Fruit fly (Drosophila melanogaster) whole organism, embryonic: Measurements from ENCODE around the gene firl.

Experiments
- B-H2 ChIP-seq: fragments of 200-800 bp; sonication (Bioruptor generic); optimal IDR thresholded peaks from 2 replicates; lab custom pipeline; 2018; ENCODE audit warnings: missing biosample characterization, mild to moderate bottlenecking, missing genetic modification characterization
- BEAF-32 ChIP-seq: fragments of 200-800 bp; sonication (Bioruptor generic); optimal IDR thresholded peaks from 3 replicates; lab custom pipeline; 2017; ENCODE audit warnings: missing biosample characterization, missing genetic modification characterization, mild to moderate bottlenecking, moderate library complexity, missing genetic modification reagents
- Bteb2 ChIP-seq: fragments of 200-800 bp; sonication (Bioruptor generic); optimal IDR thresholded peaks from 2 replicates; lab custom pipeline; 2016; ENCODE audit warnings: missing biosample characterization, missing genetic modification characterization
- CG10209 ChIP-seq: fragments of 200-800 bp; sonication (Bioruptor generic); optimal IDR thresholded peaks from 3 replicates; lab custom pipeline; 2017; ENCODE audit warnings: missing biosample characterization, mild to moderate bottlenecking, missing genetic modification characterization, missing genetic modification reagents
- CG10321 ChIP-seq: fragments of 200-800 bp; sonication (Bioruptor generic); IDR thresholded peaks from 2 replicates; pipeline ENCODE4 v1.3.6; 2022; ENCODE audit warnings: missing biosample characterization, missing genetic modification characterization
- CG11504 ChIP-seq: fragments of 200-800 bp; sonication (Bioruptor generic); optimal IDR thresholded peaks from 3 replicates; lab custom pipeline; 2019; ENCODE audit warnings: missing biosample characterization, mild to moderate bottlenecking, missing genetic modification characterization, moderate library complexity
- CG12155 ChIP-seq: fragments of 200-800 bp; sonication (Bioruptor generic); optimal IDR thresholded peaks from 3 replicates; lab custom pipeline; 2016; ENCODE audit warnings: missing biosample characterization, missing genetic modification characterization
- CG12769 ChIP-seq: fragments of 200-800 bp; sonication (Bioruptor generic); optimal IDR thresholded peaks from 2 replicates; lab custom pipeline; 2019; ENCODE audit warnings: missing biosample characterization, mild to moderate bottlenecking, missing genetic modification characterization, moderate library complexity
- CG14667 ChIP-seq: fragments of 200-800 bp; sonication (Bioruptor generic); IDR thresholded peaks from 2 replicates; pipeline ENCODE4 v1.3.6; 2022; ENCODE audit warnings: missing biosample characterization, missing genetic modification characterization
- CG1603 ChIP-seq: fragments of 200-800 bp; sonication (Bioruptor generic); optimal IDR thresholded peaks from 2 replicates; lab custom pipeline; 2019; ENCODE audit warnings: missing biosample characterization, mild to moderate bottlenecking, missing genetic modification characterization, moderate library complexity
- CG1647 ChIP-seq: fragments of 200-800 bp; sonication (Bioruptor generic); optimal IDR thresholded peaks from 3 replicates; lab custom pipeline; 2016; ENCODE audit warnings: missing biosample characterization, missing genetic modification characterization
- CG31365 ChIP-seq: fragments of 200-800 bp; sonication (Bioruptor generic); optimal IDR thresholded peaks from 2 replicates; lab custom pipeline; 2018; ENCODE audit warnings: missing biosample characterization, mild to moderate bottlenecking, missing genetic modification characterization
- CG33213 ChIP-seq: fragments of 200-800 bp; sonication (Bioruptor generic); optimal IDR thresholded peaks from 3 replicates; lab custom pipeline; 2016; ENCODE audit warnings: missing biosample characterization, missing genetic modification characterization
- CG3407 ChIP-seq: fragments of 200-800 bp; sonication (Bioruptor generic); optimal IDR thresholded peaks from 2 replicates; lab custom pipeline; 2018; ENCODE audit warnings: missing biosample characterization, mild to moderate bottlenecking, missing genetic modification characterization
- CG3847 ChIP-seq: fragments of 200-800 bp; sonication (Bioruptor generic); IDR thresholded peaks from 2 replicates; pipeline ENCODE4 v1.3.6; 2022; ENCODE audit warnings: missing biosample characterization, missing genetic modification characterization
- CG5245 ChIP-seq: fragments of 200-800 bp; sonication (Bioruptor generic); optimal IDR thresholded peaks from 3 replicates; lab custom pipeline; 2016; ENCODE audit warnings: missing biosample characterization, missing genetic modification characterization
- CG6254 ChIP-seq: fragments of 200-800 bp; sonication (Bioruptor generic); optimal IDR thresholded peaks from 3 replicates; lab custom pipeline; 2017; ENCODE audit warnings: mild to moderate bottlenecking, missing biosample characterization, missing genetic modification reagents, missing genetic modification characterization
- CG7928 ChIP-seq: fragments of 200-800 bp; sonication (Bioruptor generic); optimal IDR thresholded peaks from 2 replicates; lab custom pipeline; 2017; ENCODE audit warnings: missing biosample characterization, mild to moderate bottlenecking, missing genetic modification characterization
- CG9817 ChIP-seq: fragments of 200-800 bp; sonication (Bioruptor generic); optimal IDR thresholded peaks from 2 replicates; lab custom pipeline; 2018; ENCODE audit warnings: missing biosample characterization, mild to moderate bottlenecking, missing genetic modification characterization, moderate library complexity
- CG9932 ChIP-seq: fragments of 200-800 bp; sonication (Bioruptor generic); IDR thresholded peaks from 2 replicates; pipeline ENCODE4 v1.3.6; 2022; ENCODE audit warnings: missing biosample characterization, missing genetic modification characterization
- Chrac-16 ChIP-seq: fragments of 200-800 bp; sonication (Bioruptor generic); optimal IDR thresholded peaks from 3 replicates; lab custom pipeline; 2016; ENCODE audit warnings: missing biosample characterization, missing genetic modification characterization
- Doc2 ChIP-seq: fragments of 200-800 bp; sonication (Bioruptor generic); IDR thresholded peaks from 2 replicates; pipeline ENCODE4 v1.3.6; 2022; ENCODE audit warnings: missing biosample characterization, missing genetic modification characterization
- ERR ChIP-seq: fragments of 200-800 bp; sonication (Bioruptor generic); optimal IDR thresholded peaks from 2 replicates; lab custom pipeline; 2016; ENCODE audit warnings: missing biosample characterization, missing genetic modification characterization
- HLH54F ChIP-seq: fragments of 200-800 bp; sonication (Bioruptor generic); optimal IDR thresholded peaks from 3 replicates; lab custom pipeline; 2016; ENCODE audit warnings: missing biosample characterization, missing genetic modification characterization
- HLHmδ ChIP-seq: fragments of 200-800 bp; sonication (Bioruptor generic); optimal IDR thresholded peaks from 2 replicates; lab custom pipeline; 2018; ENCODE audit warnings: missing biosample characterization, mild to moderate bottlenecking, missing genetic modification characterization, moderate library complexity
- Lim3 ChIP-seq: fragments of 200-800 bp; sonication (Bioruptor generic); IDR thresholded peaks from 2 replicates; pipeline ENCODE4 v1.3.6; 2022; ENCODE audit warnings: missing biosample characterization, missing genetic modification characterization
- Pdp1 ChIP-seq, 2 experiments: fragments of 200-800 bp; sonication (Bioruptor generic); optimal IDR thresholded peaks; 3 replicates each; lab custom pipeline; 2016; ENCODE audit warnings: missing biosample characterization in 2 of 2, missing genetic modification characterization in 2 of 2, mild to moderate bottlenecking in 1 of 2, moderate library complexity in 1 of 2
- aop ChIP-seq: fragments of 200-800 bp; sonication (Bioruptor generic); IDR thresholded peaks from 2 replicates; pipeline ENCODE4 v1.3.6; 2022; ENCODE audit warnings: missing biosample characterization, missing genetic modification characterization
- ase ChIP-seq: fragments of 200-800 bp; sonication (Bioruptor generic); IDR thresholded peaks from 3 replicates; pipeline ENCODE4 v1.3.6; 2022; ENCODE audit warnings: missing biosample characterization, missing genetic modification characterization
- cas ChIP-seq: fragments of 200-800 bp; sonication (Bioruptor generic); IDR thresholded peaks from 2 replicates; pipeline ENCODE4 v1.3.6; 2022; ENCODE audit warnings: missing biosample characterization, missing genetic modification characterization
- chif ChIP-seq, 2 experiments: fragments of 200-800 bp; sonication (Bioruptor generic); optimal IDR thresholded peaks; 3 replicates each; lab custom pipeline; 2016; ENCODE audit warnings: missing biosample characterization in 2 of 2, missing genetic modification characterization in 2 of 2
- dimm ChIP-seq: fragments of 200-800 bp; sonication (Bioruptor generic); IDR thresholded peaks from 2 replicates; pipeline ENCODE4 v1.3.6; 2022; ENCODE audit warnings: missing biosample characterization, missing genetic modification characterization
- dm ChIP-seq: fragments of 200-800 bp; sonication (Bioruptor generic); optimal IDR thresholded peaks from 3 replicates; lab custom pipeline; 2016; ENCODE audit warnings: missing biosample characterization, missing genetic modification characterization
- dmrt11E ChIP-seq: fragments of 200-800 bp; sonication (Bioruptor generic); optimal IDR thresholded peaks from 3 replicates; lab custom pipeline; 2018; ENCODE audit warnings: missing biosample characterization, mild to moderate bottlenecking, missing genetic modification characterization, moderate library complexity
- en ChIP-seq: fragments of 200-800 bp; sonication (Bioruptor generic); optimal IDR thresholded peaks from 2 replicates; lab custom pipeline; 2016; ENCODE audit warnings: missing biosample characterization, missing genetic modification characterization
- fru ChIP-seq: fragments of >200 bp; optimal IDR thresholded peaks from 2 replicates; lab custom pipeline; 2017
- gsb ChIP-seq: fragments of 200-800 bp; sonication (Bioruptor generic); IDR thresholded peaks from 2 replicates; pipeline ENCODE4 v1.3.6; 2022; ENCODE audit warnings: missing biosample characterization, missing genetic modification characterization
- gsb-n ChIP-seq: fragments of 200-800 bp; sonication (Bioruptor generic); optimal IDR thresholded peaks from 3 replicates; lab custom pipeline; 2018; ENCODE audit warnings: missing biosample characterization, mild to moderate bottlenecking, missing genetic modification characterization
- lab ChIP-seq: fragments of 200-800 bp; sonication (Bioruptor generic); optimal IDR thresholded peaks from 3 replicates; lab custom pipeline; 2017; ENCODE audit warnings: missing biosample characterization, missing genetic modification characterization, mild to moderate bottlenecking, moderate library complexity, missing genetic modification reagents
- lbe ChIP-seq: fragments of 200-800 bp; sonication (Bioruptor generic); optimal IDR thresholded peaks from 2 replicates; lab custom pipeline; 2016; ENCODE audit warnings: missing biosample characterization, mild to moderate bottlenecking, missing genetic modification characterization
- run ChIP-seq: fragments of 200-800 bp; sonication (Bioruptor generic); optimal IDR thresholded peaks from 3 replicates; lab custom pipeline; 2018; ENCODE audit warnings: missing biosample characterization, mild to moderate bottlenecking, missing genetic modification characterization
- slp2 ChIP-seq: fragments of 200-800 bp; sonication (Bioruptor generic); optimal IDR thresholded peaks from 2 replicates; lab custom pipeline; 2016; ENCODE audit warnings: missing biosample characterization, missing genetic modification characterization
- sob ChIP-seq: fragments of 200-800 bp; sonication (Bioruptor generic); IDR thresholded peaks from 2 replicates; pipeline ENCODE4 v1.3.6; 2022; ENCODE audit warnings: missing biosample characterization, missing genetic modification characterization
- tap ChIP-seq: fragments of 200-800 bp; optimal IDR thresholded peaks from 3 replicates; lab custom pipeline; 2019; ENCODE audit warnings: missing biosample characterization, mild to moderate bottlenecking, missing genetic modification characterization, moderate library complexity
- tio ChIP-seq: fragments of 200-800 bp; sonication (Bioruptor generic); optimal IDR thresholded peaks from 2 replicates; lab custom pipeline; 2017; ENCODE audit warnings: missing biosample characterization, missing genetic modification characterization, inconsistent platforms
- trem ChIP-seq: fragments of 200-800 bp; optimal IDR thresholded peaks from 3 replicates; lab custom pipeline; 2019; ENCODE audit warnings: missing biosample characterization, mild to moderate bottlenecking, missing genetic modification characterization, moderate library complexity
- vnd ChIP-seq: fragments of 200-800 bp; sonication (Bioruptor generic); IDR thresholded peaks from 3 replicates; pipeline ENCODE4 v1.3.6; 2022; ENCODE audit warnings: missing biosample characterization, missing genetic modification characterization; ENCODE audit not compliant: partially characterized antibody
- zen2 ChIP-seq: fragments of 200-800 bp; sonication (Bioruptor generic); IDR thresholded peaks from 3 replicates; pipeline ENCODE4 v1.3.6; 2022; ENCODE audit warnings: missing biosample characterization, missing genetic modification characterization; ENCODE audit not compliant: partially characterized antibody
- zf30C ChIP-seq: fragments of 200-800 bp; sonication (Bioruptor generic); optimal IDR thresholded peaks from 3 replicates; lab custom pipeline; 2018; ENCODE audit warnings: missing biosample characterization, mild to moderate bottlenecking, missing genetic modification characterization

The firl gene

dm6 chr2L:12045941-12046855 is 20.4 kb downstream of the firl start, which contains the start of gene CG6770 (continued):
- TF ChIP-seq dmrt11E (tag; lab: Kevin White, UChicago) = no peak
- peak; percentile 76 for TF ChIP-seq CG1603 (tag; lab: Kevin White, UChicago)
- TF ChIP-seq CG9817 (tag; lab: Kevin White, UChicago) = peak; percentile 73
- no peak for TF ChIP-seq fru
- peak; percentile 55 for TF ChIP-seq CG3407 (GFP tag; lab: Kevin White, UChicago)
- TF ChIP-seq CG10209 (GFP tag; lab: Kevin White, UChicago) = peak; percentile 73
- peak; percentile 95 for TF ChIP-seq lab
- peak; percentile 55 for TF ChIP-seq Bteb2
- TF ChIP-seq B-H2 (GFP tag; lab: Kevin White, UChicago) = peak; percentile 91
- TF ChIP-seq CG31365 = peak; percentile 25
- TF ChIP-seq BEAF-32 (GFP tag; lab: Kevin White, UChicago) = peak; percentile 2
- TF ChIP-seq tio (GFP tag; lab: Kevin White, UChicago) = peak; percentile 64
- peak; percentile 88 for TF ChIP-seq sob (GFP tag; lab: Robert Waterston, UW)
- TF ChIP-seq Pdp1 (GFP tag; optimal IDR thresholded peaks at IDR 0.05; lab: Kevin White, UChicago) = peak; percentile 7 to 97
- TF ChIP-seq lbe (GFP tag; lab: Kevin White, UChicago) = peak; percentile 90
- peak in 1 of 2 experiments; percentile 19 for TF ChIP-seq chif (GFP tag; optimal IDR thresholded peaks at IDR 0.05; lab: Kevin White, UChicago)
- peak; percentile 60 for TF ChIP-seq CG12155 (GFP tag; lab: Kevin White, UChicago)
- TF ChIP-seq CG12769 (tag; lab: Kevin White, UChicago) = peak; percentile 77
- TF ChIP-seq CG6254 (GFP tag; lab: Kevin White, UChicago) = no peak
- peak; percentile 43 for TF ChIP-seq Chrac-16 (GFP tag; lab: Kevin White, UChicago)
- no peak for TF ChIP-seq aop (GFP tag; lab: Robert Waterston, UW)
- TF ChIP-seq HLHmδ (GFP tag; lab: Kevin White, UChicago) = no peak
- TF ChIP-seq CG9932 (GFP tag; lab: Robert Waterston, UW) = peak; percentile 85
- peak; percentile 38 for TF ChIP-seq slp2 (GFP tag; lab: Kevin White, UChicago)
- TF ChIP-seq cas (GFP tag; lab: Robert Waterston, UW) = peak; percentile 60
- no peak for TF ChIP-seq vnd (GFP tag; lab: Robert Waterston, UW)
- TF ChIP-seq CG3847 (GFP tag; lab: Robert Waterston, UW) = peak; percentile 85
- no peak for TF ChIP-seq Lim3 (GFP tag; lab: Robert Waterston, UW)
- peak; percentile 28 for TF ChIP-seq zf30C (GFP tag; lab: Kevin White, UChicago)
- TF ChIP-seq HLH54F (GFP tag; lab: Kevin White, UChicago) = peak; percentile 39
- no peak for TF ChIP-seq dm (GFP tag; lab: Kevin White, UChicago)
- peak; percentile 2 for TF ChIP-seq CG33213 (GFP tag; lab: Kevin White, UChicago)
- peak; percentile 26 for TF ChIP-seq ERR
- peak; percentile 67; the same call in 2 of the 3 replicates for TF ChIP-seq ase (GFP tag; lab: Robert Waterston, UW)
- peak; percentile 80 for TF ChIP-seq tap
- no peak for TF ChIP-seq zen2
- TF ChIP-seq Doc2 (GFP tag; lab: Robert Waterston, UW) = no peak
- TF ChIP-seq CG11504 (tag; lab: Kevin White, UChicago) = peak; percentile 86
- peak; percentile 57 for TF ChIP-seq CG1647
- TF ChIP-seq gsb (GFP tag; lab: Robert Waterston, UW) = peak; percentile 79
- peak; percentile 57 for TF ChIP-seq dimm (GFP tag; lab: Robert Waterston, UW)
- TF ChIP-seq gsb-n (tag; lab: Kevin White, UChicago) = peak; percentile 45
- TF ChIP-seq CG14667 (GFP tag; lab: Robert Waterston, UW) = peak; percentile 60; the same call in 1 of the 2 replicates
- peak; percentile 72 for TF ChIP-seq run (tag; lab: Kevin White, UChicago)
- TF ChIP-seq CG5245 (GFP tag; lab: Kevin White, UChicago) = peak; percentile 57
- peak; percentile 66; the same call in 1 of the 2 replicates for TF ChIP-seq CG10321 (GFP tag; lab: Robert Waterston, UW)
- TF ChIP-seq CG7928 (GFP tag; lab: Kevin White, UChicago) = peak; percentile 53
- TF ChIP-seq en (GFP tag; lab: Kevin White, UChicago) = no peak
- peak; percentile 27 for TF ChIP-seq trem (tag; lab: Kevin White, UChicago)
